Fruit fly (Drosophila melanogaster) whole organism, embryonic: Measurements from ENCODE around the gene Dbx.

Source experiments
- Asciz ChIP-seq: fragments of 200-800 bp; sonication (Bioruptor generic); optimal IDR thresholded peaks from 2 replicates; lab custom pipeline; 2017; ENCODE audit warnings: missing biosample characterization, mild to moderate bottlenecking, missing genetic modification characterization, missing genetic modification reagents
- Atf-2 ChIP-seq: fragments of 200-800 bp; sonication (Bioruptor generic); optimal IDR thresholded peaks from 2 replicates; lab custom pipeline; 2016; ENCODE audit warnings: missing biosample characterization, missing genetic modification characterization
- Awh ChIP-seq: fragments of 200-800 bp; sonication (Bioruptor generic); IDR thresholded peaks from 2 replicates; pipeline ENCODE4, ENCODE4 v1.3.6; 2022; ENCODE audit warnings: missing biosample characterization, missing genetic modification characterization
- BtbVII ChIP-seq: fragments of 200-800 bp; sonication (Bioruptor generic); optimal IDR thresholded peaks from 3 replicates; lab custom pipeline; 2017; ENCODE audit warnings: missing biosample characterization, mild to moderate bottlenecking, missing genetic modification characterization
- CG1024 ChIP-seq: fragments of 200-800 bp; sonication (Bioruptor generic); IDR thresholded peaks from 2 replicates; pipeline ENCODE4 v1.3.6; 2022; ENCODE audit warnings: missing biosample characterization, missing genetic modification characterization
- CG11456 ChIP-seq: fragments of 200-800 bp; sonication (Bioruptor generic); IDR thresholded peaks from 3 replicates; pipeline ENCODE4 v1.3.6; 2022; ENCODE audit warnings: missing biosample characterization, missing genetic modification characterization
- CG11504 ChIP-seq: fragments of 200-800 bp; sonication (Bioruptor generic); optimal IDR thresholded peaks from 3 replicates; lab custom pipeline; 2019; ENCODE audit warnings: missing biosample characterization, mild to moderate bottlenecking, missing genetic modification characterization, moderate library complexity
- CG11723 ChIP-seq: fragments of 200-800 bp; sonication (Bioruptor generic); optimal IDR thresholded peaks from 2 replicates; lab custom pipeline; 2017; ENCODE audit warnings: missing biosample characterization, mild to moderate bottlenecking, missing genetic modification characterization
- CG12299 ChIP-seq: fragments of 200-800 bp; sonication (Bioruptor generic); optimal IDR thresholded peaks from 2 replicates; lab custom pipeline; 2018; ENCODE audit warnings: missing biosample characterization, mild to moderate bottlenecking, missing genetic modification characterization
- CG1233 ChIP-seq: fragments of 200-800 bp; sonication (Bioruptor generic); optimal IDR thresholded peaks from 4 replicates; lab custom pipeline; 2018; ENCODE audit warnings: missing biosample characterization, mild to moderate bottlenecking, missing genetic modification characterization
- CG12744 ChIP-seq: fragments of 200-800 bp; sonication (Bioruptor generic); optimal IDR thresholded peaks from 2 replicates; lab custom pipeline; 2016; ENCODE audit warnings: missing biosample characterization, missing genetic modification characterization
- CG12942 ChIP-seq: fragments of 200-800 bp; sonication (Bioruptor generic); optimal IDR thresholded peaks from 3 replicates; lab custom pipeline; 2016; ENCODE audit warnings: missing biosample characterization, missing genetic modification characterization
- CG1603 ChIP-seq: fragments of 200-800 bp; sonication (Bioruptor generic); optimal IDR thresholded peaks from 2 replicates; lab custom pipeline; 2019; ENCODE audit warnings: missing biosample characterization, mild to moderate bottlenecking, missing genetic modification characterization, moderate library complexity
- CG17328 ChIP-seq: fragments of 200-800 bp; sonication (Bioruptor generic); IDR thresholded peaks from 2 replicates; pipeline ENCODE4 v1.3.6; 2022; ENCODE audit warnings: missing biosample characterization, missing genetic modification characterization
- CG17359 ChIP-seq: fragments of 200-800 bp; sonication (Bioruptor generic); optimal IDR thresholded peaks from 3 replicates; lab custom pipeline; 2018; ENCODE audit warnings: missing biosample characterization, mild to moderate bottlenecking, missing genetic modification characterization, moderate library complexity
- CG2120 ChIP-seq: fragments of 200-800 bp; sonication (Bioruptor generic); optimal IDR thresholded peaks from 3 replicates; lab custom pipeline; 2016; ENCODE audit warnings: missing biosample characterization, missing genetic modification characterization
- CG3065 ChIP-seq: fragments of 200-800 bp; sonication (Bioruptor generic); optimal IDR thresholded peaks from 2 replicates; lab custom pipeline; 2016; ENCODE audit warnings: missing biosample characterization, missing genetic modification characterization
- CG3726 ChIP-seq: fragments of 200-800 bp; sonication (Bioruptor generic); IDR thresholded peaks from 3 replicates; pipeline ENCODE4, ENCODE4 v1.3.6; 2022; ENCODE audit warnings: missing biosample characterization, missing genetic modification characterization
- CG4707 ChIP-seq: fragments of 200-800 bp; sonication (Bioruptor generic); optimal IDR thresholded peaks from 2 replicates; lab custom pipeline; 2018; ENCODE audit warnings: missing biosample characterization, mild to moderate bottlenecking, missing genetic modification characterization, moderate library complexity
- CG8281 ChIP-seq: fragments of 200-800 bp; sonication (Bioruptor generic); optimal IDR thresholded peaks from 2 replicates; lab custom pipeline; 2018; ENCODE audit warnings: missing biosample characterization, mild to moderate bottlenecking, missing genetic modification characterization, moderate library complexity
- CG9797 ChIP-seq: fragments of 200-800 bp; sonication (Bioruptor generic); optimal IDR thresholded peaks from 3 replicates; lab custom pipeline; 2018; ENCODE audit warnings: missing biosample characterization, mild to moderate bottlenecking, missing genetic modification characterization
- HLH3B ChIP-seq: fragments of 200-800 bp; sonication (Bioruptor generic); IDR thresholded peaks from 2 replicates; pipeline ENCODE4 v1.3.6; 2022; ENCODE audit warnings: missing biosample characterization, missing genetic modification characterization
- HLH4C ChIP-seq: fragments of 200-800 bp; sonication (Bioruptor generic); IDR thresholded peaks from 3 replicates; pipeline ENCODE4 v1.3.6; 2022; ENCODE audit warnings: missing biosample characterization, missing genetic modification characterization; ENCODE audit not compliant: partially characterized antibody
- Jarid2 ChIP-seq: fragments of 200-800 bp; sonication (Bioruptor generic); optimal IDR thresholded peaks from 3 replicates; lab custom pipeline; 2017; ENCODE audit warnings: mild to moderate bottlenecking, missing biosample characterization, missing genetic modification reagents, missing genetic modification characterization
- Lim3 ChIP-seq: fragments of 200-800 bp; sonication (Bioruptor generic); IDR thresholded peaks from 2 replicates; pipeline ENCODE4 v1.3.6; 2022; ENCODE audit warnings: missing biosample characterization, missing genetic modification characterization
- NFAT ChIP-seq: fragments of 200-800 bp; sonication (Bioruptor generic); IDR thresholded peaks from 2 replicates; pipeline ENCODE4 v1.3.6; 2022; ENCODE audit warnings: missing biosample characterization, missing genetic modification characterization
- YL-1 ChIP-seq: fragments of 200-800 bp; sonication (Bioruptor generic); optimal IDR thresholded peaks from 3 replicates; lab custom pipeline; 2017; ENCODE audit warnings: missing biosample characterization, mild to moderate bottlenecking, missing genetic modification characterization
- ara ChIP-seq: fragments of 200-800 bp; sonication (Bioruptor generic); IDR thresholded peaks from 2 replicates; pipeline ENCODE4 v1.3.6; 2022; ENCODE audit warnings: missing biosample characterization, missing genetic modification characterization
- az2 ChIP-seq: fragments of 200-800 bp; sonication (Bioruptor generic); optimal IDR thresholded peaks from 3 replicates; lab custom pipeline; 2016; ENCODE audit warnings: missing biosample characterization, missing genetic modification characterization
- bigmax ChIP-seq: fragments of 200-800 bp; sonication (Bioruptor generic); optimal IDR thresholded peaks from 2 replicates; lab custom pipeline; 2018; ENCODE audit warnings: missing biosample characterization, mild to moderate bottlenecking, missing genetic modification characterization
- corto ChIP-seq: fragments of 200-800 bp; sonication (Bioruptor generic); optimal IDR thresholded peaks from 2 replicates; lab custom pipeline; 2016; ENCODE audit warnings: missing biosample characterization, mild to moderate bottlenecking, missing genetic modification characterization, moderate library complexity
- eyg ChIP-seq: fragments of 200-800 bp; sonication (Bioruptor generic); optimal IDR thresholded peaks from 3 replicates; lab custom pipeline; 2016; ENCODE audit warnings: missing biosample characterization, missing genetic modification characterization
- fd3F ChIP-seq: fragments of 200-800 bp; sonication (Bioruptor generic); optimal IDR thresholded peaks from 2 replicates; lab custom pipeline; 2018; ENCODE audit warnings: missing biosample characterization, mild to moderate bottlenecking, missing genetic modification characterization, moderate library complexity
- gcm2 ChIP-seq: fragments of 200-800 bp; sonication (Bioruptor generic); optimal IDR thresholded peaks from 2 replicates; lab custom pipeline; 2016; ENCODE audit warnings: missing biosample characterization, missing genetic modification characterization
- gt ChIP-seq: fragments of 200-800 bp; sonication (Bioruptor generic); IDR thresholded peaks from 2 replicates; pipeline ENCODE4 v1.3.6; 2022; ENCODE audit warnings: missing biosample characterization, missing genetic modification characterization
- insv ChIP-seq, 2 experiments: fragments of 200-800 bp; sonication (Bioruptor generic); optimal IDR thresholded peaks; 3 replicates each; lab custom pipeline; 2016 to 2018; ENCODE audit warnings: missing biosample characterization in 2 of 2, missing genetic modification characterization in 2 of 2
- ken ChIP-seq: fragments of 200-800 bp; sonication (Bioruptor generic); IDR thresholded peaks from 3 replicates; pipeline ENCODE4 v1.3.6; 2022; ENCODE audit warnings: missing biosample characterization, missing genetic modification characterization
- mirr ChIP-seq: fragments of 200-800 bp; sonication (Bioruptor generic); optimal IDR thresholded peaks from 3 replicates; lab custom pipeline; 2018; ENCODE audit warnings: missing biosample characterization, mild to moderate bottlenecking, missing genetic modification characterization
- odd ChIP-seq: fragments of 200-800 bp; sonication (Bioruptor generic); optimal IDR thresholded peaks from 2 replicates; lab custom pipeline; 2017; ENCODE audit warnings: missing biosample characterization, mild to moderate bottlenecking, missing genetic modification characterization
- p53 ChIP-seq: fragments of 200-800 bp; sonication (Bioruptor generic); optimal IDR thresholded peaks from 2 replicates; lab custom pipeline; 2016; ENCODE audit warnings: missing biosample characterization, missing genetic modification characterization
- ro ChIP-seq: fragments of 200-800 bp; sonication (Bioruptor generic); IDR thresholded peaks from 2 replicates; pipeline ENCODE4 v1.3.6; 2022; ENCODE audit warnings: missing biosample characterization, missing genetic modification characterization
- row ChIP-seq: fragments of 200-800 bp; sonication (Bioruptor generic); IDR thresholded peaks from 3 replicates; pipeline ENCODE4 v1.3.6; 2022; ENCODE audit warnings: missing biosample characterization, missing genetic modification characterization
- run ChIP-seq: fragments of 200-800 bp; sonication (Bioruptor generic); optimal IDR thresholded peaks from 3 replicates; lab custom pipeline; 2018; ENCODE audit warnings: missing biosample characterization, mild to moderate bottlenecking, missing genetic modification characterization
- sim ChIP-seq: fragments of 200-800 bp; sonication (Bioruptor generic); IDR thresholded peaks from 2 replicates; pipeline ENCODE4 v1.3.6; 2022; ENCODE audit warnings: missing biosample characterization, missing genetic modification characterization
- so ChIP-seq: fragments of 200-800 bp; sonication (Bioruptor generic); IDR thresholded peaks from 3 replicates; pipeline ENCODE4 v1.3.6; 2022; ENCODE audit warnings: missing biosample characterization, missing genetic modification characterization
- tgo ChIP-seq: fragments of 200-800 bp; sonication (Bioruptor generic); IDR thresholded peaks from 3 replicates; pipeline ENCODE4 v1.3.6; 2022; ENCODE audit warnings: missing biosample characterization, missing genetic modification characterization
- tio ChIP-seq: fragments of 200-800 bp; sonication (Bioruptor generic); optimal IDR thresholded peaks from 2 replicates; lab custom pipeline; 2017; ENCODE audit warnings: missing biosample characterization, missing genetic modification characterization, inconsistent platforms
- tna ChIP-seq: fragments of 200-800 bp; sonication (Bioruptor generic); IDR thresholded peaks from 2 replicates; pipeline ENCODE4 v1.3.6; 2022; ENCODE audit warnings: missing biosample characterization, missing genetic modification characterization; ENCODE audit not compliant: partially characterized antibody
- toy ChIP-seq: fragments of 200-800 bp; sonication (Bioruptor generic); IDR thresholded peaks from 2 replicates; pipeline ENCODE4 v1.3.6; 2022; ENCODE audit warnings: missing biosample characterization, missing genetic modification characterization
- wdn ChIP-seq: fragments of 200-800 bp; sonication (Bioruptor generic); IDR thresholded peaks from 2 replicates; pipeline ENCODE4 v1.3.6; 2022; ENCODE audit warnings: missing biosample characterization, missing genetic modification characterization
- zen ChIP-seq: fragments of 200-800 bp; sonication (Bioruptor generic); optimal IDR thresholded peaks from 3 replicates; lab custom pipeline; 2018; ENCODE audit warnings: missing biosample characterization, mild to moderate bottlenecking, missing genetic modification characterization, moderate library complexity

The Dbx gene

dm6 chr3L:1886125-1886544 is 35.0 kb upstream of the Dbx start (continued):
- TF ChIP-seq gcm2 (peak; percentile 54), corto (peak; percentile 82), CG11723 (peak; percentile 54), CG1024 (GFP tag; lab: Robert Waterston, UW) (peak; percentile 86), CG11504 (peak; percentile 91), row (peak; percentile 81), Lim3 (GFP tag; lab: Robert Waterston, UW) (0 out of 2 replicates have a peak, but pooled peaks have one; percentile 46), CG17359 (tag; lab: Kevin White, UChicago) (peak; percentile 93), CG4707 (GFP tag; lab: Kevin White, UChicago) (peak; percentile 72), CG11456 (peak; percentile 71), YL-1 (no peak), BtbVII (GFP tag; lab: Kevin White, UChicago) (peak; percentile 29), zen (peak; percentile 97), HLH3B (GFP tag; lab: Robert Waterston, UW) (peak; percentile 89), CG12299 (peak; percentile 27), Asciz (peak; percentile 85), insv (GFP tag; optimal IDR thresholded peaks at IDR 0.05; lab: Kevin White, UChicago) (no peak), Atf-2 (GFP tag; lab: Kevin White, UChicago) (peak; percentile 77), sim (peak; percentile 82), fd3F (GFP tag; lab: Kevin White, UChicago) (peak; percentile 37), CG9797 (no peak), HLH4C (GFP tag; lab: Robert Waterston, UW) (no peak), Jarid2 (GFP tag; lab: Kevin White, UChicago) (no peak), tgo (GFP tag; lab: Robert Waterston, UW) (peak; percentile 78), CG8281 (peak; percentile 64), CG1603 (tag; lab: Kevin White, UChicago) (peak; percentile 95), ken (GFP tag; lab: Robert Waterston, UW) (peak; percentile 89), ro (GFP tag; lab: Robert Waterston, UW) (peak; percentile 37; the same call in 1 of the 2 replicates), CG3726 (GFP tag; lab: Robert Waterston, UW) (peak; percentile 77; the same call in 2 of the 3 replicates), gt (peak; percentile 61), bigmax (GFP tag; lab: Kevin White, UChicago) (no peak), az2 (GFP tag; lab: Kevin White, UChicago) (peak; percentile 87), run (peak; percentile 24), CG3065 (GFP tag; lab: Kevin White, UChicago) (peak; percentile 45), mirr (GFP tag; lab: Kevin White, UChicago) (no peak), Awh (peak; percentile 85), CG2120 (no peak), CG17328 (GFP tag; lab: Robert Waterston, UW) (peak; percentile 92), CG12744 (peak; percentile 78), ara (GFP tag; lab: Robert Waterston, UW) (peak; percentile 91), CG12942 (peak; percentile 65), so (GFP tag; lab: Robert Waterston, UW) (peak; percentile 87), p53 (GFP tag; lab: Kevin White, UChicago) (peak; percentile 54), toy (GFP tag; lab: Robert Waterston, UW) (no peak), tna (GFP tag; lab: Robert Waterston, UW) (no peak), NFAT (GFP tag; lab: Robert Waterston, UW) (peak; percentile 17; the same call in 1 of the 2 replicates), eyg (peak; percentile 47), tio (GFP tag; lab: Kevin White, UChicago) (peak; percentile 77), CG1233 (GFP tag; lab: Kevin White, UChicago) (peak; percentile 80), wdn (peak; percentile 38; the same call in 1 of the 2 replicates), odd (GFP tag; lab: Kevin White, UChicago) (peak; percentile 55)
